Worm (Caenorhabditis elegans) whole organism, mixed stage, embryonic: ENCODE results near the gene Y41D4A.6.

ENCODE experiments used
- M03D4.4 ChIP-seq: sonication (generic microtip); optimal IDR thresholded peaks from 2 replicates; lab custom pipeline; 2017; ENCODE audit warnings: mild to moderate bottlenecking, missing genetic modification characterization, missing compliant biosample characterization
- bed-3 ChIP-seq: fragments of 200-800 bp; sonication (Bioruptor generic); optimal IDR thresholded peaks from 3 replicates; lab custom pipeline; 2018; ENCODE audit warnings: mild to moderate bottlenecking, missing genetic modification characterization, moderate library complexity, missing compliant biosample characterization
- blmp-1 ChIP-seq: fragments of 150-350 bp; optimal IDR thresholded peaks from 2 replicates; lab custom pipeline; 2014; ENCODE audit warnings: missing biosample characterization, missing genetic modification characterization
- ceh-39 ChIP-seq: fragments of 150-350 bp; optimal IDR thresholded peaks from 2 replicates; lab custom pipeline; 2014; ENCODE audit warnings: missing biosample characterization, missing genetic modification characterization
- ceh-43 ChIP-seq: fragments of 200-800 bp; sonication (Bioruptor generic); optimal IDR thresholded peaks from 2 replicates; lab custom pipeline; 2018; ENCODE audit warnings: mild to moderate bottlenecking, missing genetic modification characterization, moderate library complexity, missing compliant biosample characterization
- ceh-83 ChIP-seq: fragments of 200-800 bp; sonication (Bioruptor generic); optimal IDR thresholded peaks from 2 replicates; lab custom pipeline; 2018; ENCODE audit warnings: mild to moderate bottlenecking, missing genetic modification characterization, missing compliant biosample characterization
- ces-1 ChIP-seq: fragments of 150-350 bp; optimal IDR thresholded peaks from 2 replicates; lab custom pipeline; 2014; ENCODE audit warnings: missing biosample characterization, missing genetic modification reagents, missing genetic modification characterization
- cnd-1 ChIP-seq: fragments of 200-800 bp; sonication (Bioruptor generic); optimal IDR thresholded peaks from 2 replicates; lab custom pipeline; 2018; ENCODE audit warnings: mild to moderate bottlenecking, missing genetic modification characterization, missing compliant biosample characterization
- drap-1 ChIP-seq: fragments of 200-800 bp; sonication (Bioruptor generic); optimal IDR thresholded peaks from 3 replicates; lab custom pipeline; 2018; ENCODE audit warnings: mild to moderate bottlenecking, missing genetic modification characterization, missing compliant biosample characterization
- elt-1 ChIP-seq: sonication (generic microtip); optimal IDR thresholded peaks from 2 replicates; lab custom pipeline; 2017; ENCODE audit warnings: missing genetic modification characterization, mild to moderate bottlenecking, missing compliant biosample characterization, antibody characterized with exemption, moderate library complexity, borderline replicate concordance; ENCODE audit not compliant: insufficient read depth
- elt-3 ChIP-seq: fragments of 150-350 bp; optimal IDR thresholded peaks from 2 replicates; lab custom pipeline; 2014; ENCODE audit warnings: missing biosample characterization, missing genetic modification characterization
- flh-1 ChIP-seq: fragments of 200-800 bp; sonication (Bioruptor generic); optimal IDR thresholded peaks from 2 replicates; lab custom pipeline; 2018; ENCODE audit warnings: mild to moderate bottlenecking, missing genetic modification characterization, moderate library complexity, missing compliant biosample characterization
- ham-2 ChIP-seq: fragments of 200-800 bp; sonication (Bioruptor generic); optimal IDR thresholded peaks from 2 replicates; lab custom pipeline; 2018; ENCODE audit warnings: mild to moderate bottlenecking, missing genetic modification characterization, missing compliant biosample characterization
- hlh-1 ChIP-seq: fragments of 150-350 bp; optimal IDR thresholded peaks from 2 replicates; lab custom pipeline; 2014; ENCODE audit warnings: missing biosample characterization, missing genetic modification reagents, missing genetic modification characterization
- lin-13 ChIP-seq: fragments of 150-350 bp; optimal IDR thresholded peaks from 2 replicates; lab custom pipeline; 2014; ENCODE audit warnings: missing biosample characterization, missing genetic modification characterization
- lin-32 ChIP-seq: fragments of 200-800 bp; sonication (Bioruptor generic); optimal IDR thresholded peaks from 2 replicates; lab custom pipeline; 2018; ENCODE audit warnings: mild to moderate bottlenecking, missing genetic modification characterization, missing compliant biosample characterization
- lsy-2 ChIP-seq: fragments of 150-350 bp; optimal IDR thresholded peaks from 2 replicates; lab custom pipeline; 2014; ENCODE audit warnings: missing biosample characterization, missing genetic modification characterization
- mep-1 ChIP-seq: fragments of 150-350 bp; optimal IDR thresholded peaks from 2 replicates; lab custom pipeline; 2017; ENCODE audit warnings: missing biosample characterization, missing genetic modification reagents, missing genetic modification characterization, inconsistent platforms
- mls-2 ChIP-seq: sonication (generic microtip); optimal IDR thresholded peaks from 2 replicates; lab custom pipeline; 2016; ENCODE audit warnings: mild to moderate bottlenecking, missing genetic modification characterization, moderate library complexity, missing compliant biosample characterization
- nhr-12 ChIP-seq: fragments of 150-350 bp; optimal IDR thresholded peaks from 2 replicates; lab custom pipeline; 2014; ENCODE audit warnings: missing biosample characterization, missing genetic modification characterization
- nhr-2 ChIP-seq: fragments of 150-350 bp; optimal IDR thresholded peaks from 2 replicates; lab custom pipeline; 2014; ENCODE audit warnings: missing biosample characterization, missing genetic modification characterization
- nhr-237 ChIP-seq: fragments of 150-350 bp; optimal IDR thresholded peaks from 2 replicates; lab custom pipeline; 2014; ENCODE audit warnings: missing biosample characterization, missing genetic modification characterization
- nhr-28 ChIP-seq: fragments of 150-350 bp; optimal IDR thresholded peaks from 2 replicates; lab custom pipeline; 2014; ENCODE audit warnings: missing biosample characterization, missing genetic modification characterization
- nhr-76 ChIP-seq: sonication (generic microtip); optimal IDR thresholded peaks from 2 replicates; lab custom pipeline; 2017; ENCODE audit warnings: missing biosample characterization, missing genetic modification characterization
- pha-4 ChIP-seq: fragments of 150-350 bp; optimal IDR thresholded peaks from 2 replicates; lab custom pipeline; 2018; ENCODE audit warnings: missing biosample characterization, missing genetic modification reagents, missing genetic modification characterization
- sem-2 ChIP-seq: fragments of 200-800 bp; sonication (Bioruptor generic); optimal IDR thresholded peaks from 2 replicates; lab custom pipeline; 2018; ENCODE audit warnings: mild to moderate bottlenecking, missing genetic modification characterization, missing compliant biosample characterization
- snpc-4 ChIP-seq: fragments of 150-350 bp; optimal IDR thresholded peaks from 2 replicates; lab custom pipeline; 2014; ENCODE audit warnings: missing biosample characterization, missing genetic modification characterization
- sptf-1 ChIP-seq: sonication (generic microtip); optimal IDR thresholded peaks from 2 replicates; lab custom pipeline; 2017; ENCODE audit warnings: mild to moderate bottlenecking, missing genetic modification characterization, moderate library complexity, missing compliant biosample characterization
- tbx-8 ChIP-seq: fragments of 200-800 bp; sonication (Bioruptor generic); optimal IDR thresholded peaks from 2 replicates; lab custom pipeline; 2018; ENCODE audit warnings: mild to moderate bottlenecking, missing genetic modification characterization, moderate library complexity, missing compliant biosample characterization
- unc-120 ChIP-seq: sonication (generic microtip); optimal IDR thresholded peaks from 2 replicates; lab custom pipeline; 2017; ENCODE audit warnings: missing genetic modification characterization, missing compliant biosample characterization; ENCODE audit not compliant: poor library complexity, severe bottlenecking
- unc-39 ChIP-seq: fragments of 150-350 bp; optimal IDR thresholded peaks from 2 replicates; lab custom pipeline; 2014; ENCODE audit warnings: missing biosample characterization, missing genetic modification characterization
- unc-62 ChIP-seq: fragments of 150-350 bp; optimal IDR thresholded peaks from 2 replicates; lab custom pipeline; 2014; ENCODE audit warnings: missing biosample characterization, missing genetic modification reagents, missing genetic modification characterization
- ztf-11 ChIP-seq: fragments of 150-350 bp; optimal IDR thresholded peaks from 2 replicates; lab custom pipeline; 2014; ENCODE audit warnings: missing biosample characterization, missing genetic modification characterization

Y41D4A.6 gene

ce11 chrIV:1745453-1746051 is at the start of gene Y41D4A.6, which contains the start of gene Y41D4A.4:
Gene Y41D4A.6, minus strand, starts transcription at chrIV:1745503.
Gene Y41D4A.4, plus strand, starts transcription at chrIV:1746001.
- TF ChIP-seq mep-1 (tag; lab: Kevin White, UChicago): peak; percentile 68
- peak; percentile 58 for TF ChIP-seq bed-3 (GFP tag; lab: Kevin White, UChicago)
- peak; percentile 57 for TF ChIP-seq tbx-8
- no peak for TF ChIP-seq lin-32
- TF ChIP-seq nhr-28 (tag; lab: Kevin White, UChicago): no peak
- TF ChIP-seq ham-2 (GFP tag; lab: Kevin White, UChicago): peak; percentile 11
- TF ChIP-seq pha-4: peak; percentile 69
- TF ChIP-seq unc-120 (tag; lab: Kevin White, UChicago): peak; percentile 63
- TF ChIP-seq sem-2 (GFP tag; lab: Kevin White, UChicago): peak; percentile 43
- TF ChIP-seq flh-1: no peak
- TF ChIP-seq elt-1 (tag; lab: Kevin White, UChicago): no peak
- TF ChIP-seq ces-1 (GFP tag; lab: Kevin White, UChicago): peak; percentile 90
- peak; percentile 84 for TF ChIP-seq sptf-1 (tag; lab: Kevin White, UChicago)
- TF ChIP-seq ztf-11 (tag; lab: Kevin White, UChicago): no peak
- TF ChIP-seq unc-62: peak; percentile 5
- peak; percentile 57 for TF ChIP-seq drap-1 (GFP tag; lab: Kevin White, UChicago)
- TF ChIP-seq hlh-1 (tag; lab: Kevin White, UChicago): no peak
- peak; percentile 67 for TF ChIP-seq ceh-83
- TF ChIP-seq ceh-43 (GFP tag; lab: Kevin White, UChicago): peak; percentile 39
- no peak for TF ChIP-seq unc-39 (tag; lab: Kevin White, UChicago)
- TF ChIP-seq nhr-237 (tag; lab: Kevin White, UChicago): peak; percentile 83
- TF ChIP-seq cnd-1 (tag; lab: Kevin White, UChicago): peak; percentile 61
- TF ChIP-seq mls-2 (tag; lab: Kevin White, UChicago): peak; percentile 70
- TF ChIP-seq M03D4.4 (tag; lab: Kevin White, UChicago): peak; percentile 68
- TF ChIP-seq lin-13 (tag; lab: Kevin White, UChicago): peak; percentile 73
- peak; percentile 55 for TF ChIP-seq lsy-2

- TF ChIP-seq elt-1 (tag; lab: Kevin White, UChicago): no peak
- TF ChIP-seq lsy-2: no peak
- no peak for TF ChIP-seq drap-1 (GFP tag; lab: Kevin White, UChicago)
- TF ChIP-seq nhr-237 (tag; lab: Kevin White, UChicago): no peak
- TF ChIP-seq unc-39 (tag; lab: Kevin White, UChicago): no peak
- TF ChIP-seq pha-4: no peak
- no peak for TF ChIP-seq unc-120 (tag; lab: Kevin White, UChicago)
- TF ChIP-seq ces-1 (GFP tag; lab: Kevin White, UChicago): no peak
- TF ChIP-seq ceh-39 (tag; lab: Kevin White, UChicago): no peak
- no peak for TF ChIP-seq ham-2 (GFP tag; lab: Kevin White, UChicago)
- no peak for TF ChIP-seq ceh-43 (GFP tag; lab: Kevin White, UChicago)
- no peak for TF ChIP-seq ceh-83
These were observed 46.5 kb upstream of the Y41D4A.6 start for ce11 chrIV:1791775-1792174.

ce11 chrIV:1790677-1791076 is 45.4 kb upstream of the Y41D4A.6 start:
- no peak for TF ChIP-seq blmp-1 (tag; lab: Kevin White, UChicago)
- TF ChIP-seq sptf-1 (tag; lab: Kevin White, UChicago): no peak
- no peak for TF ChIP-seq nhr-237 (tag; lab: Kevin White, UChicago)
- TF ChIP-seq nhr-76 (tag; lab: Kevin White, UChicago): no peak
- TF ChIP-seq mls-2 (tag; lab: Kevin White, UChicago): no peak
- no peak for TF ChIP-seq nhr-12 (tag; lab: Kevin White, UChicago)
- TF ChIP-seq snpc-4 (tag; lab: Kevin White, UChicago): no peak
- no peak for TF ChIP-seq nhr-28 (tag; lab: Kevin White, UChicago)
- TF ChIP-seq cnd-1 (tag; lab: Kevin White, UChicago): no peak
- TF ChIP-seq lsy-2: no peak
- TF ChIP-seq ztf-11 (tag; lab: Kevin White, UChicago): no peak
- no peak for TF ChIP-seq nhr-2 (tag; lab: Kevin White, UChicago)

- TF ChIP-seq ceh-83: no peak
- TF ChIP-seq hlh-1 (tag; lab: Kevin White, UChicago): no peak
- no peak for TF ChIP-seq elt-3 (tag; lab: Kevin White, UChicago)
These were observed 39.9 kb upstream of the Y41D4A.6 start for ce11 chrIV:1785156-1785555.
